Fruit fly (Drosophila melanogaster): ENCODE data around the gene CG12375.

CG12375 gene

DNA sequence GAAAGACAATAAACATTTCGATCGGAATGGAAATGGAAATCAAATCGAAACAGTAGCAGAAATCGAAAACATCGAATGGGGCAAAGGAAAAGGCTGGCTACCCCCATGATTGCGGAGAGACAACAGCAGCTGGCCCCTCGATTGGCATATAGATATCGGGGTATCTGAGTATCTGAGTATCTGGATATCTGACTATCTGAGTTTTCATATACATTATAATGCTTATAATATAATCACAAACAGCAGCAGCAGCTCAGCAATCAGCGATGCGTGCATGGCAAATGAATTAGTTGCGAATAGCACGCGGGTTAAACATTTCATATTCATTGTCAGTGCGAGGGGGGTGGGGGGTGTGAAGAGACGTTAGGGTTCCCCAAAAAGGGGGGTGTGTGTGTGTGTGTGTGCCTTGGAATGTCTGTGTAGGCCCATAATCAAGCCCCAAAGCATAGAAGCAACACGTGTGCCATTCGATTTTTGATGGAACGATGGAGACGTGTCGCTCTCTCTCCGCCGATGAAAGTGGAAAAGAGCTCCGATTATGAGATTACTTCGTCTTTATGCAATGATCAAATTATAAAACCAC lies 44.0 kb upstream of the CG12375 start:
- TF ChIP-seq Gug (GFP tag; IDR thresholded peaks at IDR 0.05): no peak
- TF ChIP-seq spab (GFP tag; optimal IDR thresholded peaks at IDR 0.05): no peak
- TF ChIP-seq CG6808 (GFP tag; optimal IDR thresholded peaks at IDR 0.05): no peak
- TF ChIP-seq CG3032 (tag; optimal IDR thresholded peaks at IDR 0.05): no peak
- no peak for TF ChIP-seq Sox15 (GFP tag; optimal IDR thresholded peaks at IDR 0.05)
- no peak for TF ChIP-seq acj6 (GFP tag; optimal IDR thresholded peaks at IDR 0.05)
- TF ChIP-seq CG3919 (GFP tag; optimal IDR thresholded peaks at IDR 0.05): no peak
- TF ChIP-seq cyc (GFP tag; optimal IDR thresholded peaks at IDR 0.05): no peak
- no peak for TF ChIP-seq CG34406 (GFP tag; optimal IDR thresholded peaks at IDR 0.05)
- TF ChIP-seq Blimp-1 (GFP tag; optimal IDR thresholded peaks at IDR 0.05): no peak
- no peak for TF ChIP-seq dsx (GFP tag; optimal IDR thresholded peaks at IDR 0.05; ENCODE audit: poor library complexity, severe bottlenecking)
- TF ChIP-seq CG8119 (GFP tag; IDR thresholded peaks at IDR 0.05): no peak
- no peak for TF ChIP-seq Hr4 (GFP tag; optimal IDR thresholded peaks at IDR 0.05)
- no peak for TF ChIP-seq CG15336 (GFP tag; IDR thresholded peaks at IDR 0.05)
- no peak for TF ChIP-seq eg (GFP tag; IDR thresholded peaks at IDR 0.05)
- TF ChIP-seq fkh (GFP tag; optimal IDR thresholded peaks at IDR 0.05): no peak
- no peak for TF ChIP-seq CG8632 (GFP tag; optimal IDR thresholded peaks at IDR 0.05)
- no peak for TF ChIP-seq CG9139 (GFP tag; optimal IDR thresholded peaks at IDR 0.05)
- no peak for TF ChIP-seq Ets21C (GFP tag; optimal IDR thresholded peaks at IDR 0.05)

DNA sequence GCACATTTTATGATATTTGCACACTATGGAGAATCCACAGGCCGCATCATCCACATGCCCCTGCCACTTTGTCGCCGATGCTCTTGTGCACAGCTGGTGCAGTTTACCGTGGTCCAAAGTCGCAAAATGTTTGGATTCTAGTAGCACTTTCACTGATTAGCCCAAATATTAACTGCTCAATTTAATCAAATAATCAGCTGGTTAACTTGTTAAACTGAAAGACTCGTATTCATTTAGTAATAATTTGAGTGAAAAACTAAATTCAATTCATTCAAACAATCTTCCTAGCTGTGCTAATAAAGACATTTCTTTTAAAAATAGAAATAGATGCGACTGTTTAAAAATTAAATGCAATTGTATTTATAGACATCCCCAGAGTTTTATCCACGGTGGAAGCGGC lies 41.4 kb upstream of the CG12375 start:
- TF ChIP-seq CG31627 (GFP tag; optimal IDR thresholded peaks at IDR 0.05) (no peak), CG11294 (GFP tag; IDR thresholded peaks at IDR 0.05) (no peak), OdsH (GFP tag; optimal IDR thresholded peaks at IDR 0.05) (no peak), CG11902 (GFP tag; optimal IDR thresholded peaks at IDR 0.05) (no peak), CG34406 (GFP tag; optimal IDR thresholded peaks at IDR 0.05) (no peak), Gug (GFP tag; IDR thresholded peaks at IDR 0.05) (no peak), pdm3 (GFP tag; optimal IDR thresholded peaks at IDR 0.05) (peak; percentile 16), CG11762 (GFP tag; optimal IDR thresholded peaks at IDR 0.05; ENCODE audit: insufficient read depth) (no peak), CG8632 (GFP tag; optimal IDR thresholded peaks at IDR 0.05) (no peak), Lpt (GFP tag; optimal IDR thresholded peaks at IDR 0.05) (no peak), fd85E (GFP tag; optimal IDR thresholded peaks at IDR 0.05) (no peak), spab (GFP tag; optimal IDR thresholded peaks at IDR 0.05) (no peak), net (GFP tag; optimal IDR thresholded peaks at IDR 0.05) (peak; percentile 40), Hr4 (GFP tag; optimal IDR thresholded peaks at IDR 0.05) (peak; percentile 53), Ets96B (tag; optimal IDR thresholded peaks at IDR 0.05) (no peak), esn (GFP tag; optimal IDR thresholded peaks at IDR 0.05) (no peak), Sox15 (GFP tag; optimal IDR thresholded peaks at IDR 0.05) (no peak), Eip78C (GFP tag) (peak; percentile 56), Ets21C (GFP tag; optimal IDR thresholded peaks at IDR 0.05) (no peak), CG6792 (GFP tag; optimal IDR thresholded peaks at IDR 0.05) (no peak), CG9139 (GFP tag; optimal IDR thresholded peaks at IDR 0.05) (no peak), achi (GFP tag; optimal IDR thresholded peaks at IDR 0.05) (no peak), CG8119 (GFP tag; IDR thresholded peaks at IDR 0.05) (peak; percentile 38; the same call in 2 of the 3 replicates), vri (GFP tag; optimal IDR thresholded peaks at IDR 0.05) (no peak), Sox14 (GFP tag; optimal IDR thresholded peaks at IDR 0.05) (no peak), acj6 (GFP tag; optimal IDR thresholded peaks at IDR 0.05) (no peak), CG3032 (tag; optimal IDR thresholded peaks at IDR 0.05) (no peak), CG6854 (GFP tag; optimal IDR thresholded peaks at IDR 0.05) (no peak), CG8319 (GFP tag; optimal IDR thresholded peaks at IDR 0.05) (no peak), eg (GFP tag; IDR thresholded peaks at IDR 0.05) (peak; percentile 49; the same call in 2 of the 3 replicates), Blimp-1 (GFP tag; optimal IDR thresholded peaks at IDR 0.05) (no peak), dac (GFP tag; optimal IDR thresholded peaks at IDR 0.05) (no peak), CG32006 (GFP tag; optimal IDR thresholded peaks at IDR 0.05) (peak; percentile 64), CG10631 (GFP tag; optimal IDR thresholded peaks at IDR 0.05) (no peak), CG6808 (GFP tag; optimal IDR thresholded peaks at IDR 0.05) (no peak), Hr39 (GFP tag; optimal IDR thresholded peaks at IDR 0.05) (no peak), svp (GFP tag) (no peak), Eip93F (GFP tag; optimal IDR thresholded peaks at IDR 0.05) (no peak), fd59A (GFP tag; optimal IDR thresholded peaks at IDR 0.05) (no peak), Smox (GFP tag; optimal IDR thresholded peaks at IDR 0.05) (no peak), ss (GFP tag; optimal IDR thresholded peaks at IDR 0.05) (no peak), Met (GFP tag; optimal IDR thresholded peaks at IDR 0.05) (no peak), lz (GFP tag; optimal IDR thresholded peaks at IDR 0.05) (no peak), dsx (GFP tag; optimal IDR thresholded peaks at IDR 0.05; ENCODE audit: poor library complexity, severe bottlenecking) (no peak)

Measured in whole organism, prepupa.